Worm (Caenorhabditis elegans) whole organism, L4 larva: ENCODE results near the gene T03G6.7.

Source experiments
- F10B5.3 ChIP-seq: sonication (generic microtip); optimal IDR thresholded peaks from 2 replicates; lab custom pipeline; 2016; ENCODE audit warnings: mild to moderate bottlenecking, missing genetic modification characterization, missing compliant biosample characterization
- T26A8.4 ChIP-seq: fragments of 200-800 bp; sonication (Bioruptor generic); IDR thresholded peaks from 2 replicates; pipeline ENCODE4 v1.3.6; 2022; ENCODE audit warnings: missing genetic modification characterization, missing compliant biosample characterization
- ama-1 ChIP-seq: fragments of 150-350 bp; optimal IDR thresholded peaks from 2 replicates; lab custom pipeline; 2014; ENCODE audit warnings: inconsistent platforms, mixed read lengths
- ceh-82 ChIP-seq: sonication (generic microtip); optimal IDR thresholded peaks from 2 replicates; lab custom pipeline; 2017; ENCODE audit warnings: missing biosample characterization, missing genetic modification characterization
- dmd-6 ChIP-seq: fragments of 200-800 bp; sonication (Bioruptor generic); IDR thresholded peaks from 2 replicates; pipeline ENCODE4 v1.3.6; 2022; ENCODE audit warnings: missing genetic modification reagents, missing genetic modification characterization, missing compliant biosample characterization
- dpl-1 ChIP-seq: fragments of 150-350 bp; optimal IDR thresholded peaks from 2 replicates; lab custom pipeline; 2014; ENCODE audit warnings: missing biosample characterization, missing genetic modification reagents, missing genetic modification characterization
- lin-13 ChIP-seq: fragments of 150-350 bp; optimal IDR thresholded peaks from 2 replicates; lab custom pipeline; 2014; ENCODE audit warnings: missing biosample characterization, missing genetic modification reagents, missing genetic modification characterization
- lin-29 ChIP-seq: fragments of 200-800 bp; sonication (Bioruptor generic); IDR thresholded peaks from 2 replicates; pipeline ENCODE4 v1.3.6; 2022; ENCODE audit warnings: missing genetic modification reagents, missing genetic modification characterization, missing compliant biosample characterization
- lin-39 ChIP-seq: fragments of 150-350 bp; optimal IDR thresholded peaks from 2 replicates; lab custom pipeline; 2014; ENCODE audit warnings: missing biosample characterization, missing genetic modification reagents, missing genetic modification characterization
- madf-9 ChIP-seq: fragments of 200-800 bp; sonication (Bioruptor generic); conservative IDR thresholded peaks from 2 replicates; pipeline ENCODE4 v1.3.6; 2022; ENCODE audit warnings: missing genetic modification reagents, missing genetic modification characterization, missing compliant biosample characterization
- mes-2 ChIP-seq: sonication (generic microtip); optimal IDR thresholded peaks from 2 replicates; lab custom pipeline; 2016; ENCODE audit warnings: missing genotype, mild to moderate bottlenecking, missing genetic modification characterization, missing compliant biosample characterization; ENCODE audit not compliant: poor library complexity, severe bottlenecking
- nhr-11 ChIP-seq: fragments of 150-350 bp; optimal IDR thresholded peaks from 2 replicates; lab custom pipeline; 2014; ENCODE audit warnings: missing biosample characterization, missing genetic modification characterization
- nhr-48 ChIP-seq: sonication (generic microtip); optimal IDR thresholded peaks from 2 replicates; lab custom pipeline; 2016; ENCODE audit warnings: mild to moderate bottlenecking, missing genetic modification characterization, missing compliant biosample characterization
- snpc-4 ChIP-seq: fragments of 150-350 bp; optimal IDR thresholded peaks from 2 replicates; lab custom pipeline; 2014; ENCODE audit warnings: missing biosample characterization, missing genetic modification characterization

DNA sequence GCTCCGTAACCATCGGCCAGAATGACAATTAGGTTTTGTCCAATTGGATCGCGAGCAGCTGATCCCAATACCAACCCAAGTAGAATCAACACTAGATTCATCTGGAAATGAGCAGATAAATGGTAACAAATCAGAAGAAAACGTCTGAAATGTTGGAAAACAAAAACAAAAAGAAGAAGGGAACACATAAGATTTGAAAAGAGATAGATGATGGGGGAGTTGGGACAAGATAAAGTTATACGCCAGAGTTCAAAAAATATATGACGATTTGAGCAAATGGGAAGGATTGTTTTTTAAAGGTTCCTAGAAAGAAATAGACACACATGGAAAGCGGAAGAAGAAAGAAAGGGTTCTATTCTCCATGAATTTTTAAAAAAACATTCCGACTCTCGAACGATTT, 21.8 kb downstream of the T03G6.7 start, which contains the start of gene T03G6.3:
- TF ChIP-seq ama-1 (lab: Kevin White, UChicago), result no peak
- TF ChIP-seq dmd-6 (GFP tag; lab: Robert Waterston, UW), result no peak
- no peak for TF ChIP-seq dpl-1 (GFP tag; lab: Kevin White, UChicago)
- no peak for TF ChIP-seq lin-13
- no peak for TF ChIP-seq lin-29 (GFP tag; lab: Robert Waterston, UW)
- no peak for TF ChIP-seq nhr-48
- no peak for TF ChIP-seq T26A8.4
- TF ChIP-seq F10B5.3 (tag; lab: Kevin White, UChicago), result no peak
- TF ChIP-seq lin-39, result no peak
- no peak for TF ChIP-seq snpc-4 (tag; lab: Kevin White, UChicago)
- TF ChIP-seq madf-9 (GFP tag; lab: Robert Waterston, UW), result no peak
- TF ChIP-seq nhr-11 (tag; lab: Kevin White, UChicago), result no peak
- TF ChIP-seq mes-2 (tag; lab: Kevin White, UChicago), result no peak
- TF ChIP-seq ceh-82 (tag; lab: Kevin White, UChicago), result no peak
